Fruit fly (Drosophila melanogaster) Kc167 (cell line): ENCODE measurements around the gene Alp1.

ENCODE experiments used
- Myc ChIP-seq: fragments of >200 bp; optimal IDR thresholded peaks from 2 replicates; lab custom pipeline; 2017; ENCODE audit warnings: missing external identifiers
- insv ChIP-seq: fragments of >200 bp; optimal IDR thresholded peaks from 3 replicates; lab custom pipeline; 2018; ENCODE audit warnings: missing external identifiers
- psq ChIP-seq: fragments of >200 bp; optimal IDR thresholded peaks from 2 replicates; lab custom pipeline; 2017; ENCODE audit warnings: missing external identifiers
- ttk ChIP-seq: sonication (Bioruptor generic); optimal IDR thresholded peaks from 2 replicates; lab custom pipeline; 2017; ENCODE audit warnings: missing external identifiers

DNA sequence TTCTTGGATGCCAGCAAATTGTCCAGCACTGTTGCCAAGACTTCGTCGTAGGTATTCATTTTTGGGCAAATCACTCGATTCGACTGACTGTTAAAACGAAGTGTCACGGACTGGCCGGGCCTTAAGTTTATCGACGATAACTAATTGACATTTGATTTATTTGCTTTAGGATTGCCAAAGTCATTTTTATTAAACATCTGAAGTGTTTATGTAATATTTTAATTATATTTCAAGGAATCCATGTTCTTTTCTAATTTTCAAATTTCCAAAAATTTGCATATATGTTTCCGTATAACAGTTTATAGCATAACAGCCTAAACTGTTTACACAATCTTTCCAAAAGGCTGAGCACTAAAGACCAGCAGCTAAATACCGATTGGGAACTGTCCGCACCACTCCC lies 38.0 kb downstream of the Alp1 start, which contains the start of gene sa:
- no peak for TF ChIP-seq Myc (lab: Kevin White, UChicago)
- TF ChIP-seq ttk (lab: Kevin White, UChicago): no peak
- no peak for TF ChIP-seq insv
- TF ChIP-seq psq (lab: Kevin White, UChicago): no peak
